Worm (Caenorhabditis elegans) whole organism, L3 larva: ENCODE data around the gene msp-51.
"Not testable (repeated sequence)": the region's sequence is repeated elsewhere in the genome, so short reads cannot be mapped to it uniquely, and the experiment has no call there.

Experiments used
- R02D3.7 ChIP-seq: fragments of 150-350 bp; optimal IDR thresholded peaks from 2 replicates; lab custom pipeline; 2014; ENCODE audit warnings: missing biosample characterization, missing genetic modification characterization
- ZK546.5 ChIP-seq: sonication (generic microtip); optimal IDR thresholded peaks from 2 replicates; lab custom pipeline; 2017; ENCODE audit warnings: missing biosample characterization, missing genetic modification characterization
- ama-1 ChIP-seq: fragments of 150-350 bp; optimal IDR thresholded peaks from 2 replicates; lab custom pipeline; 2018
- ceh-16 ChIP-seq: sonication (generic microtip); optimal IDR thresholded peaks from 2 replicates; lab custom pipeline; 2017; ENCODE audit warnings: missing biosample characterization, missing genetic modification characterization
- ceh-82 ChIP-seq: fragments of 150-350 bp; optimal IDR thresholded peaks from 2 replicates; lab custom pipeline; 2014; ENCODE audit warnings: missing biosample characterization, missing genetic modification characterization
- ceh-9 ChIP-seq: sonication (generic microtip); optimal IDR thresholded peaks from 2 replicates; lab custom pipeline; 2018; ENCODE audit warnings: missing biosample characterization, missing genetic modification characterization
- egl-27 ChIP-seq: sonication (generic microtip); optimal IDR thresholded peaks from 4 replicates; lab custom pipeline; 2017; ENCODE audit warnings: missing biosample characterization, missing genetic modification reagents, missing genetic modification characterization
- egl-5 ChIP-seq: fragments of 150-350 bp; optimal IDR thresholded peaks from 2 replicates; lab custom pipeline; 2017; ENCODE audit warnings: missing biosample characterization, missing genetic modification reagents, missing genetic modification characterization, inconsistent platforms
- elt-1 ChIP-seq: fragments of 150-350 bp; optimal IDR thresholded peaks from 2 replicates; lab custom pipeline; 2014; ENCODE audit warnings: missing biosample characterization, missing genetic modification characterization
- elt-2 ChIP-seq: sonication (generic microtip); optimal IDR thresholded peaks from 2 replicates; lab custom pipeline; 2016; ENCODE audit warnings: missing genetic modification reagents, mild to moderate bottlenecking, missing genetic modification characterization, missing compliant biosample characterization
- elt-3 ChIP-seq, 3 experiments: fragments of 150-350 bp in 1 of 3; sonication (generic microtip) in 2 of 3; optimal IDR thresholded peaks; 2 replicates in 2 of 3; 4 replicates in 1 of 3; lab custom pipeline; 2014 to 2017; ENCODE audit warnings: missing biosample characterization in 3 of 3, missing genetic modification characterization in 3 of 3
- eor-1 ChIP-seq, 2 experiments: fragments of 150-350 bp; optimal IDR thresholded peaks; 2 replicates each; lab custom pipeline; 2014 to 2018; ENCODE audit warnings: missing biosample characterization in 2 of 2, missing genetic modification characterization in 2 of 2
- fkh-10 ChIP-seq: sonication (generic microtip); optimal IDR thresholded peaks from 2 replicates; lab custom pipeline; 2017; ENCODE audit warnings: missing biosample characterization, missing genetic modification reagents, missing genetic modification characterization
- fos-1 ChIP-seq: fragments of 150-350 bp; optimal IDR thresholded peaks from 2 replicates; lab custom pipeline; 2014; ENCODE audit warnings: missing biosample characterization, missing genetic modification characterization
- lin-39 ChIP-seq: fragments of 150-350 bp; optimal IDR thresholded peaks from 2 replicates; lab custom pipeline; 2018; ENCODE audit warnings: missing biosample characterization, missing genetic modification reagents, missing genetic modification characterization
- lsy-12 ChIP-seq: sonication (generic microtip); optimal IDR thresholded peaks from 2 replicates; lab custom pipeline; 2016; ENCODE audit warnings: mild to moderate bottlenecking, missing genetic modification characterization, missing compliant biosample characterization
- mdl-1 ChIP-seq: fragments of 150-350 bp; optimal IDR thresholded peaks from 2 replicates; lab custom pipeline; 2014; ENCODE audit warnings: missing biosample characterization, missing genetic modification characterization
- nfya-1 ChIP-seq: sonication (generic microtip); optimal IDR thresholded peaks from 2 replicates; lab custom pipeline; 2017; ENCODE audit warnings: missing genetic modification characterization, mild to moderate bottlenecking, missing compliant biosample characterization, antibody characterized with exemption, moderate library complexity; ENCODE audit not compliant: insufficient read depth
- nhr-12 ChIP-seq: fragments of 150-350 bp; optimal IDR thresholded peaks from 2 replicates; lab custom pipeline; 2014; ENCODE audit warnings: missing biosample characterization, missing genetic modification characterization
- nhr-23 ChIP-seq: fragments of 150-350 bp; optimal IDR thresholded peaks from 2 replicates; lab custom pipeline; 2014; ENCODE audit warnings: missing biosample characterization, missing genetic modification reagents, missing genetic modification characterization
- nhr-25 ChIP-seq: sonication (generic microtip); optimal IDR thresholded peaks from 2 replicates; lab custom pipeline; 2017; ENCODE audit warnings: missing biosample characterization, missing genetic modification characterization
- nhr-28 ChIP-seq: fragments of 150-350 bp; optimal IDR thresholded peaks from 2 replicates; lab custom pipeline; 2014; ENCODE audit warnings: missing biosample characterization, missing genetic modification characterization
- nhr-43 ChIP-seq: sonication (generic microtip); optimal IDR thresholded peaks from 2 replicates; lab custom pipeline; 2016; ENCODE audit warnings: mild to moderate bottlenecking, missing genetic modification characterization, missing compliant biosample characterization; ENCODE audit not compliant: poor library complexity, severe bottlenecking
- nhr-67 ChIP-seq: fragments of 150-350 bp; optimal IDR thresholded peaks from 2 replicates; lab custom pipeline; 2014; ENCODE audit warnings: missing biosample characterization, missing genetic modification characterization
- pha-4 ChIP-seq: fragments of 150-350 bp; optimal IDR thresholded peaks from 2 replicates; lab custom pipeline; 2014; ENCODE audit warnings: missing biosample characterization, missing genetic modification reagents, missing genetic modification characterization
- pqm-1 ChIP-seq: fragments of 150-350 bp; optimal IDR thresholded peaks from 2 replicates; lab custom pipeline; 2017; ENCODE audit warnings: missing biosample characterization, missing genetic modification characterization, inconsistent platforms
- sea-2 ChIP-seq: fragments of 150-350 bp; sonication (generic microtip); optimal IDR thresholded peaks from 4 replicates; lab custom pipeline; 2014; ENCODE audit warnings: missing biosample characterization, missing genetic modification reagents, missing genetic modification characterization
- skn-1 ChIP-seq: fragments of 150-350 bp; optimal IDR thresholded peaks from 2 replicates; lab custom pipeline; 2014; ENCODE audit warnings: missing biosample characterization, missing genetic modification characterization
- unc-39 ChIP-seq: sonication (generic microtip); optimal IDR thresholded peaks from 4 replicates; lab custom pipeline; 2017; ENCODE audit warnings: missing biosample characterization, missing genetic modification characterization
- zag-1 ChIP-seq: fragments of 150-350 bp; optimal IDR thresholded peaks from 2 replicates; lab custom pipeline; 2014; ENCODE audit warnings: missing biosample characterization, missing genetic modification characterization
- ztf-4 ChIP-seq: fragments of 150-350 bp; optimal IDR thresholded peaks from 2 replicates; lab custom pipeline; 2014; ENCODE audit warnings: missing biosample characterization, missing genetic modification characterization

msp-51 gene

ce11 chrIV:5316223-5316622, 21.1 kb upstream of the msp-51 start, which contains the start of gene msp-65:
msp-65 (plus strand) TSS chrIV:5316523.
- TF ChIP-seq ztf-4; nfya-1 (tag; lab: Kevin White, UChicago); lin-39 (tag; lab: Kevin White, UChicago): not testable (repeated sequence)

ce11 chrIV:5313011-5313410, 17.9 kb upstream of the msp-51 start, which contains the start of the genes msp-59 and ZK354.2:
msp-59 (minus strand) TSS chrIV:5313111.
ZK354.2 (plus strand) TSS chrIV:5313405.
- TF ChIP-seq eor-1 (tag; optimal IDR thresholded peaks at IDR 0.05; lab: Kevin White, UChicago); unc-39 (tag; lab: Kevin White, UChicago); ztf-4: not testable (repeated sequence)

ce11 chrIV:5309742-5310141, 14.6 kb upstream of the msp-51 start, which contains the start of gene ZK354.3:
ZK354.3 (plus strand) TSS chrIV:5310042.
- TF ChIP-seq nhr-25 (tag; lab: Kevin White, UChicago) (no peak), lsy-12 (tag; lab: Kevin White, UChicago) (no peak), pha-4 (no peak), unc-39 (tag; lab: Kevin White, UChicago) (no peak), nhr-12 (tag; lab: Kevin White, UChicago) (no peak), nhr-28 (tag; lab: Kevin White, UChicago) (no peak)

ce11 chrIV:5308046-5308643, 13.0 kb upstream of the msp-51 start, which contains the start of the genes ZK354.9 and msp-58:
ZK354.9 (minus strand) TSS chrIV:5308146.
msp-58 (plus strand) TSS chrIV:5308593.
- TF ChIP-seq sea-2; ama-1 (lab: Kevin White, UChicago); nhr-25 (tag; lab: Kevin White, UChicago): not testable (repeated sequence)

- TF ChIP-seq ceh-82 (tag; lab: Kevin White, UChicago): no peak
- TF ChIP-seq elt-2 (tag; lab: Kevin White, UChicago): no peak
- no peak for TF ChIP-seq egl-5 (tag; lab: Kevin White, UChicago)
- no peak for TF ChIP-seq ZK546.5 (tag; lab: Kevin White, UChicago)
- TF ChIP-seq ztf-4: no peak
- TF ChIP-seq nhr-43 (tag; lab: Kevin White, UChicago): no peak
- TF ChIP-seq nhr-25 (tag; lab: Kevin White, UChicago): no peak
- no peak for TF ChIP-seq nhr-23 (tag; lab: Kevin White, UChicago)
- TF ChIP-seq lin-39 (tag; lab: Kevin White, UChicago): no peak
These were observed 10.9 kb upstream of the msp-51 start, which contains the start of gene ZK354.8 for ce11 chrIV:5306040-5306439. ZK354.8 (minus strand) TSS chrIV:5306140.

- TF ChIP-seq ceh-9 (tag; lab: Kevin White, UChicago) (no peak), egl-27 (tag; lab: Kevin White, UChicago) (no peak), ceh-82 (tag; lab: Kevin White, UChicago) (no peak), lsy-12 (tag; lab: Kevin White, UChicago) (no peak)
These were observed 7.9 kb upstream of the msp-51 start, which contains the start of gene ZK354.7 for ce11 chrIV:5303030-5303429. ZK354.7 (minus strand) TSS chrIV:5303130.

ce11 chrIV:5297436-5298012, 2.4 kb upstream of the msp-51 start, which contains the start of the genes ZK354.6 and msp-113:
ZK354.6 (minus strand) TSS chrIV:5297536.
msp-113 (plus strand) TSS chrIV:5297962.
- TF ChIP-seq ZK546.5 (tag; lab: Kevin White, UChicago): no peak
- TF ChIP-seq nhr-67: no peak
- no peak for TF ChIP-seq mdl-1 (tag; lab: Kevin White, UChicago)

ce11 chrIV:5294467-5294866, 673 bp downstream of the msp-51 start:
- TF ChIP-seq sea-2 (no peak), egl-5 (tag; lab: Kevin White, UChicago) (no peak), elt-3 (tag; optimal IDR thresholded peaks at IDR 0.05; lab: Kevin White, UChicago) (no peak), nhr-23 (tag; lab: Kevin White, UChicago) (no peak), fos-1 (no peak), eor-1 (tag; optimal IDR thresholded peaks at IDR 0.05; lab: Kevin White, UChicago) (no peak), nhr-43 (tag; lab: Kevin White, UChicago) (no peak), ceh-16 (tag; lab: Kevin White, UChicago) (no peak), elt-1 (no peak), elt-2 (tag; lab: Kevin White, UChicago) (no peak), nhr-67 (no peak), pqm-1 (tag; lab: Kevin White, UChicago) (no peak), ama-1 (lab: Kevin White, UChicago) (no peak), zag-1 (tag; lab: Kevin White, UChicago) (no peak), fkh-10 (no peak), R02D3.7 (tag; lab: Kevin White, UChicago) (no peak), skn-1 (no peak), lsy-12 (tag; lab: Kevin White, UChicago) (no peak), ZK546.5 (tag; lab: Kevin White, UChicago) (no peak)
